Worm (Caenorhabditis elegans): Measurements from ENCODE around the gene F11C7.6.

DNA sequence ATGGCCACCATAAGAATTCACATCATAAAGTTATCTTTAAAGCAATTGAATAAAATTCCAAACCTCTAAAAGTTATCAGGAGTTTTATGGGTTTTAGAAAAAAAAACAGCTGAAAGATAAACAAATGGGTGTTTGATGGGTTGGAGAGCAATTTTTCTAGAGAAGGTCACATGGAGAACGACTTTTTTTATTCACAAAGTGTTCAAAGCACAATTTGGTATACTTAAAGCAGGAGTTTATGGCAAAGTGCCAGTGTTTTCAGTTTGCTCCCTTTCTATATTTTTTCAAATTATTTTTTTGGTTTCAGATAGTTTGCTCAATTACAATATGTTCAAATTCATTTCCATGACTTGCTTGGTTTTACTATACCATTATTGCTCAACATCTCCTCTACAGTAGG lies at the start of gene F11C7.6:
- TF ChIP-seq nhr-237 (tag; optimal IDR thresholded peaks at IDR 0.05) (no peak), mls-2 (tag; optimal IDR thresholded peaks at IDR 0.05) (no peak), lsy-2 (tag; optimal IDR thresholded peaks at IDR 0.05) (no peak), mep-1 (tag; optimal IDR thresholded peaks at IDR 0.05) (no peak), sptf-1 (tag; optimal IDR thresholded peaks at IDR 0.05) (no peak)
